Worm (Caenorhabditis elegans) whole organism, L3 larva: ENCODE results near the gene nekl-4.

ENCODE experiments used
- ama-1 ChIP-seq: fragments of 150-350 bp; optimal IDR thresholded peaks from 2 replicates; lab custom pipeline; 2018
- ceh-16 ChIP-seq: sonication (generic microtip); optimal IDR thresholded peaks from 2 replicates; lab custom pipeline; 2017; ENCODE audit warnings: missing biosample characterization, missing genetic modification characterization
- ceh-82 ChIP-seq: fragments of 150-350 bp; optimal IDR thresholded peaks from 2 replicates; lab custom pipeline; 2014; ENCODE audit warnings: missing biosample characterization, missing genetic modification characterization
- ceh-9 ChIP-seq: sonication (generic microtip); optimal IDR thresholded peaks from 2 replicates; lab custom pipeline; 2018; ENCODE audit warnings: missing biosample characterization, missing genetic modification characterization
- daf-12 ChIP-seq: fragments of 150-350 bp; optimal IDR thresholded peaks from 2 replicates; lab custom pipeline; 2014; ENCODE audit warnings: missing biosample characterization, missing genetic modification reagents, missing genetic modification characterization
- egl-27 ChIP-seq: sonication (generic microtip); optimal IDR thresholded peaks from 4 replicates; lab custom pipeline; 2017; ENCODE audit warnings: missing biosample characterization, missing genetic modification reagents, missing genetic modification characterization
- egl-5 ChIP-seq: fragments of 150-350 bp; optimal IDR thresholded peaks from 2 replicates; lab custom pipeline; 2017; ENCODE audit warnings: missing biosample characterization, missing genetic modification reagents, missing genetic modification characterization, inconsistent platforms
- elt-1 ChIP-seq: fragments of 150-350 bp; optimal IDR thresholded peaks from 2 replicates; lab custom pipeline; 2014; ENCODE audit warnings: missing biosample characterization, missing genetic modification characterization
- elt-2 ChIP-seq: sonication (generic microtip); optimal IDR thresholded peaks from 2 replicates; lab custom pipeline; 2016; ENCODE audit warnings: missing genetic modification reagents, mild to moderate bottlenecking, missing genetic modification characterization, missing compliant biosample characterization
- eor-1 ChIP-seq, 2 experiments: fragments of 150-350 bp; optimal IDR thresholded peaks; 2 replicates each; lab custom pipeline; 2014 to 2018; ENCODE audit warnings: missing biosample characterization in 2 of 2, missing genetic modification characterization in 2 of 2
- fkh-10 ChIP-seq: sonication (generic microtip); optimal IDR thresholded peaks from 2 replicates; lab custom pipeline; 2017; ENCODE audit warnings: missing biosample characterization, missing genetic modification reagents, missing genetic modification characterization
- fkh-2 ChIP-seq: fragments of 150-350 bp; optimal IDR thresholded peaks from 2 replicates; lab custom pipeline; 2014; ENCODE audit warnings: missing biosample characterization, missing genetic modification reagents, missing genetic modification characterization
- fos-1 ChIP-seq: fragments of 150-350 bp; optimal IDR thresholded peaks from 2 replicates; lab custom pipeline; 2014; ENCODE audit warnings: missing biosample characterization, missing genetic modification characterization
- hmg-11 ChIP-seq: sonication (generic microtip); optimal IDR thresholded peaks from 2 replicates; lab custom pipeline; 2016; ENCODE audit warnings: missing genetic modification characterization, missing compliant biosample characterization
- lin-15B ChIP-seq: fragments of 150-350 bp; optimal IDR thresholded peaks from 2 replicates; lab custom pipeline; 2014; ENCODE audit warnings: missing biosample characterization, missing genetic modification characterization
- lsy-12 ChIP-seq: sonication (generic microtip); optimal IDR thresholded peaks from 2 replicates; lab custom pipeline; 2016; ENCODE audit warnings: mild to moderate bottlenecking, missing genetic modification characterization, missing compliant biosample characterization
- nfya-1 ChIP-seq: sonication (generic microtip); optimal IDR thresholded peaks from 2 replicates; lab custom pipeline; 2017; ENCODE audit warnings: missing genetic modification characterization, mild to moderate bottlenecking, missing compliant biosample characterization, antibody characterized with exemption, moderate library complexity; ENCODE audit not compliant: insufficient read depth
- nhr-11 ChIP-seq: fragments of 150-350 bp; optimal IDR thresholded peaks from 2 replicates; lab custom pipeline; 2014; ENCODE audit warnings: missing biosample characterization, missing genetic modification characterization
- nhr-12 ChIP-seq: fragments of 150-350 bp; optimal IDR thresholded peaks from 2 replicates; lab custom pipeline; 2014; ENCODE audit warnings: missing biosample characterization, missing genetic modification characterization
- nhr-237 ChIP-seq: fragments of 150-350 bp; optimal IDR thresholded peaks from 2 replicates; lab custom pipeline; 2014; ENCODE audit warnings: missing biosample characterization, missing genetic modification characterization
- nhr-25 ChIP-seq: sonication (generic microtip); optimal IDR thresholded peaks from 2 replicates; lab custom pipeline; 2017; ENCODE audit warnings: missing biosample characterization, missing genetic modification characterization
- nhr-28 ChIP-seq: fragments of 150-350 bp; optimal IDR thresholded peaks from 2 replicates; lab custom pipeline; 2014; ENCODE audit warnings: missing biosample characterization, missing genetic modification characterization
- nhr-43 ChIP-seq: sonication (generic microtip); optimal IDR thresholded peaks from 2 replicates; lab custom pipeline; 2016; ENCODE audit warnings: mild to moderate bottlenecking, missing genetic modification characterization, missing compliant biosample characterization; ENCODE audit not compliant: poor library complexity, severe bottlenecking
- nhr-67 ChIP-seq: fragments of 150-350 bp; optimal IDR thresholded peaks from 2 replicates; lab custom pipeline; 2014; ENCODE audit warnings: missing biosample characterization, missing genetic modification characterization
- nhr-76 ChIP-seq: fragments of 150-350 bp; sonication (generic microtip); optimal IDR thresholded peaks from 5 replicates; lab custom pipeline; 2014; ENCODE audit warnings: missing biosample characterization, missing genetic modification characterization
- pha-4 ChIP-seq: fragments of 150-350 bp; optimal IDR thresholded peaks from 2 replicates; lab custom pipeline; 2014; ENCODE audit warnings: missing biosample characterization, missing genetic modification reagents, missing genetic modification characterization
- pqm-1 ChIP-seq: fragments of 150-350 bp; optimal IDR thresholded peaks from 2 replicates; lab custom pipeline; 2017; ENCODE audit warnings: missing biosample characterization, missing genetic modification characterization, inconsistent platforms
- sea-2 ChIP-seq: fragments of 150-350 bp; sonication (generic microtip); optimal IDR thresholded peaks from 4 replicates; lab custom pipeline; 2014; ENCODE audit warnings: missing biosample characterization, missing genetic modification reagents, missing genetic modification characterization
- skn-1 ChIP-seq: fragments of 150-350 bp; optimal IDR thresholded peaks from 2 replicates; lab custom pipeline; 2014; ENCODE audit warnings: missing biosample characterization, missing genetic modification characterization
- snpc-4 ChIP-seq: fragments of 150-350 bp; optimal IDR thresholded peaks from 2 replicates; lab custom pipeline; 2014; ENCODE audit warnings: missing biosample characterization, missing genetic modification characterization
- unc-39 ChIP-seq: sonication (generic microtip); optimal IDR thresholded peaks from 4 replicates; lab custom pipeline; 2017; ENCODE audit warnings: missing biosample characterization, missing genetic modification characterization
- unc-62 ChIP-seq: fragments of 150-350 bp; sonication (generic microtip); optimal IDR thresholded peaks from 4 replicates; lab custom pipeline; 2014; ENCODE audit warnings: missing biosample characterization, missing genetic modification reagents, missing genetic modification characterization
- zag-1 ChIP-seq: fragments of 150-350 bp; optimal IDR thresholded peaks from 2 replicates; lab custom pipeline; 2014; ENCODE audit warnings: missing biosample characterization, missing genetic modification characterization
- ztf-4 ChIP-seq: fragments of 150-350 bp; optimal IDR thresholded peaks from 2 replicates; lab custom pipeline; 2014; ENCODE audit warnings: missing biosample characterization, missing genetic modification characterization

The nekl-4 gene

DNA sequence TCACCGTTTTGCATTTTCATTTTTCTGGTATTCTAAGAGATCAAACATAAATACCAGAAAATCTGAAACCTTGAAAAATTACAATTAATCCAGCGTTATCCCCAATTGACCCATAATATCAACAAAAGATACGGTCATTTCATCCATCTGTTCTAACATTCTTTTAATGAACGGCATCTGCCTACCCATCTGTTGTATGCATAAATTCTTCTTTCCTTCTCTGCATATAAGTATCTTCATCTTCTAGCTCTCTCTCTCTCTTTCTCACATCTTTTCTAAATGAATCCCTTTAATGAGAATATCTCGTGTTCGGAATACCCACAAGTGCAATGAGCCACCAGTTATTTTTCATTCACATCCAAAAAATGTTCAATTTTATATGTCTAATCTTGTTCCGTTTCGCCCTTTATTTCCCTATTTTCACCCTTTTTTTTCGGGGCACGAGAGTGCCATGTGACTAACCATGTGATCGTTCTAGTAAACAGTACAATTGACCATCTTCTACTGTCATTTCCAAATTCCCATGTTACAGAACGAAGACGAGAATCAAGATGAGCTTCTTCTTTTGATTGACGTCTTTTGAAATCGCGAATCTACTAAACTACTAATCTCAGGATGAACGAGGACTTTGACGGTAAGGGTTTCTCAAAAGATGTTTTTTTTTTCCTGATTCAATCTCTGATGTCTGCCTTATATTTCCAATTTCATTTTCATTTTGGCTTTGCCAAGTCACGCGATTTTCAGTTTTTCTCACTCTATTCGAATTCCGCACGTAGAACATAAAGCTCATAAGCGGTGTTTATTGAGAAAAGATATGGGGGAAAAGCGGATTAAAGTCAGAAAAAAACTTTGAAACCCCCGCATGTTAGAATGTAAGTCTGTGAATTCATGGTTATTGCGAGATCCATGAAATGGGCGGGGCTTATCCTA lies 15.7 kb downstream of the nekl-4 start, which contains the start of gene R02F2.1:
Gene R02F2.1 (plus strand): TSS at position 528 of the 930 bp plus-strand sequence.
- TF ChIP-seq nhr-25 = peak; percentile 48
- no peak for TF ChIP-seq daf-12
- TF ChIP-seq elt-1 (tag; lab: Kevin White, UChicago) = peak; percentile 3
- no peak for TF ChIP-seq nhr-76 (tag; lab: Kevin White, UChicago)
- TF ChIP-seq ama-1 (lab: Kevin White, UChicago) = peak; percentile 40
- no peak for TF ChIP-seq nhr-67
- TF ChIP-seq egl-5 (tag; lab: Kevin White, UChicago) = no peak
- TF ChIP-seq pqm-1 (tag; lab: Kevin White, UChicago) = no peak
- TF ChIP-seq nhr-237 (tag; lab: Kevin White, UChicago) = no peak
- TF ChIP-seq pha-4 = peak; percentile 70
- TF ChIP-seq nhr-11 (tag; lab: Kevin White, UChicago) = no peak
- TF ChIP-seq elt-2 (tag; lab: Kevin White, UChicago) = peak; percentile 20
- no peak for TF ChIP-seq nhr-28
- TF ChIP-seq lin-15B (tag; lab: Kevin White, UChicago) = no peak
- TF ChIP-seq hmg-11 (tag; lab: Kevin White, UChicago) = peak; percentile 18
- TF ChIP-seq unc-62 (GFP tag; lab: Kevin White, UChicago) = no peak
- no peak for TF ChIP-seq nhr-12 (tag; lab: Kevin White, UChicago)
- no peak for TF ChIP-seq ztf-4 (tag; lab: Kevin White, UChicago)
- TF ChIP-seq skn-1 (tag; lab: Kevin White, UChicago) = no peak
- TF ChIP-seq eor-1 (tag; optimal IDR thresholded peaks at IDR 0.05; lab: Kevin White, UChicago) = no peak

DNA sequence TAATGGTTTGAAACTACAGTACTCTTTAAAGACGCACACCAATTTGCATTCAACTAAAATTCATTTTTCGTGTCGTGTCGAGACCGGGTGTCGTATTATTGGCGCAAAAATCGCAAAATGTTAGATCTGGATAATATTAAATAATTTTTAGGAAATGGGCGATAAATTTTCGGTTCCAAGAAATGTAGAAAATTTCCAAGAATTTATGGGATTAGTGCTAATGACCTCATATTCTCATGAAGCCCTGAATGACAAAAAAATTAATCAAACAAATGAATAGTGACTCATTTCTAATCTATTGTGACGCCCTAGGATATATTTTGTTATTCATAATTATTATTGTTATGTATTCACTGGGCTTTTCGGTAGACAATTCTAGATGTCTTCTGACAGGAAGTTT lies 16.6 kb downstream of the nekl-4 start:
- no peak for TF ChIP-seq nhr-43 (tag; lab: Kevin White, UChicago)
- no peak for TF ChIP-seq fkh-2 (tag; lab: Kevin White, UChicago)
- no peak for TF ChIP-seq lsy-12 (tag; lab: Kevin White, UChicago)
- no peak for TF ChIP-seq pqm-1 (tag; lab: Kevin White, UChicago)
- no peak for TF ChIP-seq unc-39 (tag; lab: Kevin White, UChicago)
- TF ChIP-seq nfya-1 (tag; lab: Kevin White, UChicago) = no peak
- no peak for TF ChIP-seq snpc-4 (tag; lab: Kevin White, UChicago)
- TF ChIP-seq ceh-9 = no peak
- no peak for TF ChIP-seq fos-1 (tag; lab: Kevin White, UChicago)
- TF ChIP-seq fkh-10 (GFP tag; lab: Kevin White, UChicago) = no peak
- TF ChIP-seq daf-12 = no peak
- TF ChIP-seq skn-1 (tag; lab: Kevin White, UChicago) = no peak
- TF ChIP-seq eor-1 (tag; optimal IDR thresholded peaks at IDR 0.05; lab: Kevin White, UChicago) = no peak
- TF ChIP-seq unc-62 (GFP tag; lab: Kevin White, UChicago) = no peak

DNA sequence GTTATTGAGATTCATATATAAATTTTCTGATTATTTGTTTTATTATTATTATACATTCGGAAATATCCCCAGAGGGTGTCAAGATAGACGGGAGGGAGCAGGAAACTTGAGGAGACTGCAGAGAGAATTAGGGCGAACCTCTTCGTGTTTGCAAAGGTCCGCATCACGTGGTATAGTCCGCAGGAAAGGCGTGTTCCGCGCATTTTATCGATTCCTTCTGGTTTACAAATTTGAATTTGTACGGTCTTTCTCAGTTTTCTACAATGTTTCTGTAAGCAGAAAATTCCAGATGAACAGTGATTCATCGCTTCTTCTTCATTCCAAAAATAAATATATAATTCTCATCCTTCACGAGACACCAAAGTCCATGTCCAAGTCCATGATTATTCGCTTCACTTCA lies 17.4 kb downstream of the nekl-4 start:
- TF ChIP-seq nhr-43 (tag; lab: Kevin White, UChicago) (no peak), sea-2 (GFP tag; lab: Kevin White, UChicago) (no peak), egl-5 (tag; lab: Kevin White, UChicago) (no peak), pha-4 (no peak), eor-1 (tag; optimal IDR thresholded peaks at IDR 0.05; lab: Kevin White, UChicago) (no peak), ceh-9 (no peak), nhr-11 (tag; lab: Kevin White, UChicago) (no peak), pqm-1 (tag; lab: Kevin White, UChicago) (no peak), nfya-1 (tag; lab: Kevin White, UChicago) (no peak), zag-1 (tag; lab: Kevin White, UChicago) (no peak), unc-39 (tag; lab: Kevin White, UChicago) (no peak), nhr-237 (tag; lab: Kevin White, UChicago) (no peak), nhr-28 (no peak), ztf-4 (tag; lab: Kevin White, UChicago) (no peak), daf-12 (no peak), nhr-67 (no peak), egl-27 (tag; lab: Kevin White, UChicago) (no peak), ceh-16 (tag; lab: Kevin White, UChicago) (no peak), lsy-12 (tag; lab: Kevin White, UChicago) (no peak), ceh-82 (tag; lab: Kevin White, UChicago) (no peak)
- TF ChIP-seq, all 47 proteins: peak for 0
